Fruit fly (Drosophila melanogaster): ENCODE results near the gene MYPT-75D.

MYPT-75D gene

dm6 chr3L:18669874-18670273 is 44.1 kb downstream of the MYPT-75D start:
- TF ChIP-seq CG17801 (GFP tag; optimal IDR thresholded peaks at IDR 0.05; ENCODE audit: partially characterized antibody): no peak

dm6 chr3L:18672203-18672602 is 46.4 kb downstream of the MYPT-75D start:
- peak; percentile 11 for TF ChIP-seq CG17801 (GFP tag; optimal IDR thresholded peaks at IDR 0.05; ENCODE audit: partially characterized antibody)

- TF ChIP-seq CG17801 (GFP tag; optimal IDR thresholded peaks at IDR 0.05; ENCODE audit: partially characterized antibody): peak; percentile 60
These were observed 47.4 kb downstream of the MYPT-75D start, which contains the start of gene Capr for dm6 chr3L:18672986-18673633. Gene Capr, minus strand, starts transcription at chr3L:18673324.

- TF ChIP-seq CG17801 (GFP tag; optimal IDR thresholded peaks at IDR 0.05; ENCODE audit: partially characterized antibody): peak; percentile 40
These were observed 49.7 kb downstream of the MYPT-75D start, which contains the start of the genes GNBP2 and GNBP1 for dm6 chr3L:18675363-18675866. Gene GNBP2, minus strand, starts transcription at chr3L:18675413. Gene GNBP1, plus strand, starts transcription at chr3L:18675800.

- TF ChIP-seq CG17801 (GFP tag; optimal IDR thresholded peaks at IDR 0.05; ENCODE audit: partially characterized antibody): peak; percentile 57
These were observed 55.9 kb downstream of the MYPT-75D start, which contains the start of the genes Sgf11 and CG32202 for dm6 chr3L:18681550-18682217. Gene Sgf11, minus strand, starts transcription at chr3L:18681836. Gene CG32202, plus strand, starts transcription at chr3L:18682184.

- TF ChIP-seq CG17801 (GFP tag; optimal IDR thresholded peaks at IDR 0.05; ENCODE audit: partially characterized antibody): peak; percentile 52
These were observed 58.1 kb downstream of the MYPT-75D start, which contains the start of gene Chmp1 for dm6 chr3L:18683846-18684245. Gene Chmp1, minus strand, starts transcription at chr3L:18684061.

dm6 chr3L:18686220-18686801 is 60.6 kb downstream of the MYPT-75D start, which contains the start of gene Cyp12c1:
Gene Cyp12c1, minus strand, starts transcription at chr3L:18686319.
- no peak for TF ChIP-seq CG17801 (GFP tag; optimal IDR thresholded peaks at IDR 0.05; ENCODE audit: partially characterized antibody)

- no peak for TF ChIP-seq CG17801 (GFP tag; optimal IDR thresholded peaks at IDR 0.05; ENCODE audit: partially characterized antibody)
These were observed 68.1 kb downstream of the MYPT-75D start, which contains the start of gene CG6893 for dm6 chr3L:18693887-18694286. Gene CG6893, plus strand, starts transcription at chr3L:18694187.

dm6 chr3L:18698312-18698711 is 72.6 kb downstream of the MYPT-75D start, which contains the start of gene Dic4:
Gene Dic4, minus strand, starts transcription at chr3L:18698412.
- TF ChIP-seq CG17801 (GFP tag; optimal IDR thresholded peaks at IDR 0.05; ENCODE audit: partially characterized antibody): no peak

Data from ovary, adult (tissue).